Worm (Caenorhabditis elegans) whole organism, L2 larva: ENCODE measurements around the gene F15G9.1.
A peak's percentile ranks its signal among the peaks of the same experiment; 100 is the strongest.

Experiments
- C34F6.9 ChIP-seq: fragments of 150-350 bp; optimal IDR thresholded peaks from 2 replicates; lab custom pipeline; 2014; ENCODE audit warnings: missing biosample characterization, missing genetic modification characterization
- F13H6.1 ChIP-seq: sonication (generic microtip); optimal IDR thresholded peaks from 2 replicates; lab custom pipeline; 2016; ENCODE audit warnings: missing genetic modification characterization, missing compliant biosample characterization
- R02D3.7 ChIP-seq: fragments of 150-350 bp; optimal IDR thresholded peaks from 2 replicates; lab custom pipeline; 2014; ENCODE audit warnings: missing biosample characterization, missing genetic modification characterization
- Y55F3AM.14 ChIP-seq: fragments of 200-800 bp; sonication (Bioruptor generic); optimal IDR thresholded peaks from 2 replicates; lab custom pipeline; 2018; ENCODE audit warnings: mild to moderate bottlenecking, missing genetic modification characterization, missing compliant biosample characterization
- ZK546.5 ChIP-seq: sonication (generic microtip); optimal IDR thresholded peaks from 2 replicates; lab custom pipeline; 2017; ENCODE audit warnings: missing biosample characterization, missing genetic modification characterization
- alr-1 ChIP-seq: fragments of 150-350 bp; optimal IDR thresholded peaks from 2 replicates; lab custom pipeline; 2014; ENCODE audit warnings: missing biosample characterization, missing genetic modification characterization
- aly-2 ChIP-seq: fragments of 150-350 bp; optimal IDR thresholded peaks from 2 replicates; lab custom pipeline; 2014; ENCODE audit warnings: missing biosample characterization, missing genetic modification characterization
- blmp-1 ChIP-seq: sonication (generic microtip); optimal IDR thresholded peaks from 2 replicates; lab custom pipeline; 2017; ENCODE audit warnings: missing genetic modification characterization, mild to moderate bottlenecking, missing compliant biosample characterization, antibody characterized with exemption, moderate library complexity; ENCODE audit not compliant: insufficient read depth
- ceh-16 ChIP-seq: fragments of 150-350 bp; optimal IDR thresholded peaks from 2 replicates; lab custom pipeline; 2014; ENCODE audit warnings: missing biosample characterization, missing genetic modification characterization
- ceh-82 ChIP-seq: fragments of 150-350 bp; optimal IDR thresholded peaks from 2 replicates; lab custom pipeline; 2014; ENCODE audit warnings: missing biosample characterization, missing genetic modification characterization
- crh-2 ChIP-seq: sonication (generic microtip); optimal IDR thresholded peaks from 2 replicates; lab custom pipeline; 2017; ENCODE audit warnings: missing biosample characterization, missing genetic modification characterization
- dmd-4 ChIP-seq: sonication (generic microtip); optimal IDR thresholded peaks from 2 replicates; lab custom pipeline; 2017; ENCODE audit warnings: missing biosample characterization, missing genetic modification characterization
- egl-27 ChIP-seq: sonication (generic microtip); optimal IDR thresholded peaks from 3 replicates; lab custom pipeline; 2017; ENCODE audit warnings: missing biosample characterization, missing genetic modification reagents, missing genetic modification characterization
- elt-1 ChIP-seq: fragments of 150-350 bp; optimal IDR thresholded peaks from 2 replicates; lab custom pipeline; 2014; ENCODE audit warnings: missing biosample characterization, missing genetic modification characterization
- elt-3 ChIP-seq: sonication (generic microtip); optimal IDR thresholded peaks from 2 replicates; lab custom pipeline; 2017; ENCODE audit warnings: missing biosample characterization, missing genetic modification characterization
- fos-1 ChIP-seq: fragments of 150-350 bp; optimal IDR thresholded peaks from 2 replicates; lab custom pipeline; 2014; ENCODE audit warnings: missing biosample characterization, missing genetic modification characterization
- gmeb-1 ChIP-seq: fragments of 150-350 bp; optimal IDR thresholded peaks from 2 replicates; lab custom pipeline; 2014; ENCODE audit warnings: missing biosample characterization, missing genetic modification characterization
- lin-11 ChIP-seq: fragments of 150-350 bp; sonication (generic microtip); optimal IDR thresholded peaks from 2 replicates; lab custom pipeline; 2014; ENCODE audit warnings: missing biosample characterization, missing genetic modification characterization, inconsistent platforms, mixed read lengths
- lin-13 ChIP-seq: fragments of 150-350 bp; optimal IDR thresholded peaks from 2 replicates; lab custom pipeline; 2014; ENCODE audit warnings: missing biosample characterization, missing genetic modification reagents, missing genetic modification characterization
- lin-39 ChIP-seq: fragments of 150-350 bp; optimal IDR thresholded peaks from 2 replicates; lab custom pipeline; 2014; ENCODE audit warnings: missing biosample characterization, missing genetic modification reagents, missing genetic modification characterization
- lsy-2 ChIP-seq, 2 experiments: fragments of 150-350 bp in 1 of 2; sonication (generic microtip) in 1 of 2; optimal IDR thresholded peaks; 2 replicates each; lab custom pipeline; 2014 to 2017; ENCODE audit warnings: missing biosample characterization in 2 of 2, missing genetic modification characterization in 2 of 2
- mab-5 ChIP-seq: fragments of 150-350 bp; optimal IDR thresholded peaks from 2 replicates; lab custom pipeline; 2014; ENCODE audit warnings: missing biosample characterization, missing genetic modification characterization
- mbf-1 ChIP-seq: sonication (generic microtip); optimal IDR thresholded peaks from 2 replicates; lab custom pipeline; 2017; ENCODE audit warnings: missing biosample characterization, missing genetic modification characterization
- mdl-1 ChIP-seq, 2 experiments: fragments of 150-350 bp in 1 of 2; sonication (generic microtip) in 1 of 2; optimal IDR thresholded peaks; 2 replicates each; lab custom pipeline; 2017; ENCODE audit warnings: missing biosample characterization in 2 of 2, missing genetic modification characterization in 2 of 2
- nhr-10 ChIP-seq: sonication (generic microtip); optimal IDR thresholded peaks from 2 replicates; lab custom pipeline; 2017; ENCODE audit warnings: missing biosample characterization, missing genetic modification characterization
- nhr-11 ChIP-seq: fragments of 150-350 bp; optimal IDR thresholded peaks from 2 replicates; lab custom pipeline; 2014; ENCODE audit warnings: missing biosample characterization, missing genetic modification characterization
- nhr-12 ChIP-seq: fragments of 150-350 bp; optimal IDR thresholded peaks from 2 replicates; lab custom pipeline; 2014; ENCODE audit warnings: missing biosample characterization, missing genetic modification characterization
- nhr-129 ChIP-seq: fragments of 150-350 bp; optimal IDR thresholded peaks from 2 replicates; lab custom pipeline; 2014; ENCODE audit warnings: missing biosample characterization, missing genetic modification characterization
- nhr-21 ChIP-seq: fragments of 150-350 bp; optimal IDR thresholded peaks from 2 replicates; lab custom pipeline; 2014; ENCODE audit warnings: missing biosample characterization, missing genetic modification characterization
- nhr-23 ChIP-seq: fragments of 150-350 bp; optimal IDR thresholded peaks from 2 replicates; lab custom pipeline; 2014; ENCODE audit warnings: missing biosample characterization, missing genetic modification reagents, missing genetic modification characterization
- nhr-237 ChIP-seq: fragments of 150-350 bp; optimal IDR thresholded peaks from 2 replicates; lab custom pipeline; 2014; ENCODE audit warnings: missing biosample characterization, missing genetic modification characterization
- nhr-25 ChIP-seq: fragments of 150-350 bp; sonication (generic microtip); optimal IDR thresholded peaks from 3 replicates; lab custom pipeline; 2014; ENCODE audit warnings: missing biosample characterization, missing genetic modification characterization
- nhr-77 ChIP-seq: fragments of 150-350 bp; optimal IDR thresholded peaks from 2 replicates; lab custom pipeline; 2014; ENCODE audit warnings: missing biosample characterization, missing genetic modification characterization
- peb-1 ChIP-seq: fragments of 150-350 bp; optimal IDR thresholded peaks from 2 replicates; lab custom pipeline; 2014; ENCODE audit warnings: missing biosample characterization, missing genetic modification characterization
- skn-1 ChIP-seq: sonication (generic microtip); optimal IDR thresholded peaks from 2 replicates; lab custom pipeline; 2017; ENCODE audit warnings: missing biosample characterization, missing genetic modification characterization
- sma-3 ChIP-seq: sonication (generic microtip); optimal IDR thresholded peaks from 2 replicates; lab custom pipeline; 2016; ENCODE audit warnings: missing genetic modification reagents, missing genetic modification characterization, missing compliant biosample characterization
- sma-9 ChIP-seq, 2 experiments: fragments of 150-350 bp in 1 of 2; sonication (generic microtip) in 1 of 2; optimal IDR thresholded peaks; 2 replicates each; lab custom pipeline; 2014 to 2016; ENCODE audit warnings: missing genetic modification characterization in 2 of 2, mild to moderate bottlenecking in 1 of 2, missing biosample characterization in 1 of 2, missing compliant biosample characterization in 1 of 2, missing genetic modification reagents in 1 of 2, moderate library complexity in 1 of 2
- snpc-4 ChIP-seq: fragments of 150-350 bp; optimal IDR thresholded peaks from 2 replicates; lab custom pipeline; 2014; ENCODE audit warnings: missing biosample characterization, missing genetic modification characterization
- unc-39 ChIP-seq: fragments of 150-350 bp; optimal IDR thresholded peaks from 2 replicates; lab custom pipeline; 2014; ENCODE audit warnings: missing biosample characterization, missing genetic modification characterization
- unc-55 ChIP-seq: fragments of 150-350 bp; sonication (generic microtip); optimal IDR thresholded peaks from 3 replicates; lab custom pipeline; 2014; ENCODE audit warnings: missing biosample characterization, missing genetic modification reagents, missing genetic modification characterization
- unc-62 ChIP-seq: fragments of 150-350 bp; optimal IDR thresholded peaks from 2 replicates; lab custom pipeline; 2014; ENCODE audit warnings: missing biosample characterization, missing genetic modification reagents, missing genetic modification characterization
- zag-1 ChIP-seq: fragments of 150-350 bp; optimal IDR thresholded peaks from 2 replicates; lab custom pipeline; 2014; ENCODE audit warnings: missing biosample characterization, missing genetic modification characterization
- ztf-1 ChIP-seq: fragments of 200-800 bp; sonication (Bioruptor generic); conservative IDR thresholded peaks from 2 replicates; pipeline ENCODE4 v1.3.6; 2022; ENCODE audit warnings: missing genetic modification characterization, missing compliant biosample characterization
- ztf-11 ChIP-seq: sonication (generic microtip); optimal IDR thresholded peaks from 2 replicates; lab custom pipeline; 2017; ENCODE audit warnings: missing biosample characterization, missing genetic modification characterization
- ztf-4 ChIP-seq: fragments of 150-350 bp; optimal IDR thresholded peaks from 2 replicates; lab custom pipeline; 2014; ENCODE audit warnings: missing biosample characterization, missing genetic modification characterization

Gene F15G9.1

ce11 chrX:9706084-9706483, at the start of gene F15G9.1:
TSS of gene F15G9.1 (plus strand) at chrX:9706384.
- no peak for TF ChIP-seq lsy-2 (tag; optimal IDR thresholded peaks at IDR 0.05; lab: Kevin White, UChicago)
- TF ChIP-seq unc-39 (tag; lab: Kevin White, UChicago), result no peak
- no peak for TF ChIP-seq zag-1
- no peak for TF ChIP-seq unc-55
- no peak for TF ChIP-seq lin-39 (tag; lab: Kevin White, UChicago)
- no peak for TF ChIP-seq mbf-1 (tag; lab: Kevin White, UChicago)
- TF ChIP-seq ztf-4 (tag; lab: Kevin White, UChicago), result no peak
- TF ChIP-seq mab-5 (tag; lab: Kevin White, UChicago), result no peak
- TF ChIP-seq snpc-4 (tag; lab: Kevin White, UChicago), result no peak
- TF ChIP-seq nhr-12 (tag; lab: Kevin White, UChicago), result no peak
- no peak for TF ChIP-seq dmd-4 (tag; lab: Kevin White, UChicago)
- TF ChIP-seq, all 48 proteins: peak for 0

DNA sequence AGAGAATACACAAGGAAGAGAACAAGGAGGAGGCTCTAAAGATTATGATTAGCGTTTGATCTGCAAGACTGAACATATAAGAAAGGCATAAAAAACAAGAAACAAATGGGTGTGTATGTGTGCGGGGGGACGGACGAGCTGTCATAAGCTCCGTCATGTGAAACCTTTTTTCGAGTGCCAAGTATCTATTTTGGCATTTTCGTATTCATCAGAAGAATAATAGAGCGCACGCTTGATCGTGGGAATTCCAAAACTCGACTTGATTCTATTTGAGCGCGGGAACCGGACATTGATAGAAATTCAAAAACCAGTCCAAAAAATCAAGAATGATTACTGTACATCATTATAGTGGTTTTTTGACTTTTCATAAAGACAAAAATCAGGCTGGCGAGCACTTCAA, 49.4 kb upstream of the F15G9.1 start:
- no peak for TF ChIP-seq snpc-4 (tag; lab: Kevin White, UChicago)

DNA sequence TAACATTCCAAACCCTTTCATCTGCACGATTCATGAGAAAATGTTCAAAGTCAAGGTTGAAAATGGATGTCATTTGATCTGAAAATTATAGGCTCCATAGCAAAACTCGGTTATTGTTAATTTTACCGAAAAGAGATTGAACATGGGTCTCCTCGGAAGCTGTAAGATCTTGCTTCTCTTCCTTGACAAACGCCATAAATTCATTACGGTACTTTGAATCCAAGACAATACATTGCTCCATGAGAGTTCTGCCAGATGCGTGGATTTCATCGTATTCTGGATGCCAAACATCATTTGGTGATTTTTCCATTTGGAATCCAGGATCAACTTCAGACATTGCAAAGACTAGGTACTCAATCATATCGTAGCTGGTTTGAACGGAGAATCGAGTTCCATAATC, 40.2 kb upstream of the F15G9.1 start:
- TF ChIP-seq elt-3 (tag; lab: Kevin White, UChicago) (no peak), ceh-82 (tag; lab: Kevin White, UChicago) (no peak), aly-2 (tag; lab: Kevin White, UChicago) (no peak), mbf-1 (tag; lab: Kevin White, UChicago) (no peak), ztf-1 (GFP tag; lab: Robert Waterston, UW) (no peak), nhr-25 (tag; lab: Kevin White, UChicago) (no peak), C34F6.9 (tag; lab: Kevin White, UChicago) (no peak), nhr-77 (no peak), ztf-11 (tag; lab: Kevin White, UChicago) (no peak), mdl-1 (tag; optimal IDR thresholded peaks at IDR 0.05; lab: Kevin White, UChicago) (no peak), ZK546.5 (no peak), unc-62 (GFP tag; lab: Kevin White, UChicago) (no peak), zag-1 (no peak), nhr-11 (no peak), R02D3.7 (tag; lab: Kevin White, UChicago) (no peak), unc-55 (no peak), ceh-16 (tag; lab: Kevin White, UChicago) (no peak), Y55F3AM.14 (GFP tag; lab: Kevin White, UChicago) (no peak), fos-1 (tag; lab: Kevin White, UChicago) (no peak)
- TF ChIP-seq, all 48 proteins: peak for 0

ce11 chrX:9667391-9667790, 38.8 kb upstream of the F15G9.1 start:
- TF ChIP-seq ceh-16 (tag; lab: Kevin White, UChicago), result peak; percentile 86
- no peak for TF ChIP-seq mbf-1 (tag; lab: Kevin White, UChicago)
- TF ChIP-seq nhr-23 (tag; lab: Kevin White, UChicago), result no peak
- peak; percentile 4 for TF ChIP-seq egl-27 (tag; lab: Kevin White, UChicago)
- TF ChIP-seq nhr-237 (tag; lab: Kevin White, UChicago), result no peak
- no peak for TF ChIP-seq ztf-11 (tag; lab: Kevin White, UChicago)
- TF ChIP-seq mab-5 (tag; lab: Kevin White, UChicago), result no peak
- TF ChIP-seq unc-62 (GFP tag; lab: Kevin White, UChicago), result no peak
- TF ChIP-seq nhr-129 (tag; lab: Kevin White, UChicago), result peak; percentile 50
- no peak for TF ChIP-seq nhr-12 (tag; lab: Kevin White, UChicago)
- no peak for TF ChIP-seq ZK546.5
- TF ChIP-seq lin-11 (tag; lab: Kevin White, UChicago), result no peak
- TF ChIP-seq nhr-10 (tag; lab: Kevin White, UChicago), result no peak
- TF ChIP-seq F13H6.1 (tag; lab: Kevin White, UChicago), result peak; percentile 7
- TF ChIP-seq dmd-4 (tag; lab: Kevin White, UChicago), result no peak
- TF ChIP-seq aly-2 (tag; lab: Kevin White, UChicago), result no peak
- TF ChIP-seq unc-55, result no peak
- TF ChIP-seq nhr-77, result no peak
- TF ChIP-seq alr-1, result no peak
- no peak for TF ChIP-seq snpc-4 (tag; lab: Kevin White, UChicago)
- TF ChIP-seq unc-39 (tag; lab: Kevin White, UChicago), result no peak
- peak; percentile 41 for TF ChIP-seq C34F6.9 (tag; lab: Kevin White, UChicago)
- peak; percentile 59 for TF ChIP-seq sma-3
- peak; percentile 19 for TF ChIP-seq sma-9 (GFP tag; optimal IDR thresholded peaks at IDR 0.05; lab: Kevin White, UChicago)
- TF ChIP-seq sma-9 (tag; optimal IDR thresholded peaks at IDR 0.05; lab: Kevin White, UChicago), result no peak
- peak; percentile 8 for TF ChIP-seq lin-13
- peak; percentile 50 for TF ChIP-seq nhr-21 (tag; lab: Kevin White, UChicago)
- peak; percentile 82 for TF ChIP-seq nhr-25 (tag; lab: Kevin White, UChicago)
- TF ChIP-seq blmp-1, result peak; percentile 75
- peak in 1 of 2 experiments; percentile 3 for TF ChIP-seq mdl-1 (tag; optimal IDR thresholded peaks at IDR 0.05; lab: Kevin White, UChicago)
- TF ChIP-seq ztf-4 (tag; lab: Kevin White, UChicago), result peak; percentile 24
- no peak for TF ChIP-seq R02D3.7 (tag; lab: Kevin White, UChicago)
- no peak for TF ChIP-seq elt-1 (tag; lab: Kevin White, UChicago)
- TF ChIP-seq skn-1 (tag; lab: Kevin White, UChicago), result no peak
- no peak for TF ChIP-seq peb-1 (tag; lab: Kevin White, UChicago)
- no peak for TF ChIP-seq ztf-1 (GFP tag; lab: Robert Waterston, UW)
- TF ChIP-seq crh-2 (tag; lab: Kevin White, UChicago), result peak; percentile 42
- TF ChIP-seq gmeb-1 (tag; lab: Kevin White, UChicago), result no peak
- TF ChIP-seq ceh-82 (tag; lab: Kevin White, UChicago), result no peak
